Worm (Caenorhabditis elegans) whole organism, young adult: ENCODE data around the gene ddb-1.

ENCODE experiments used
- F57C9.4 ChIP-seq: sonication (generic microtip); optimal IDR thresholded peaks from 2 replicates; lab custom pipeline; 2017; ENCODE audit warnings: mild to moderate bottlenecking, missing genetic modification characterization, missing compliant biosample characterization
- K11D2.4 ChIP-seq: fragments of 200-800 bp; sonication (Bioruptor generic); IDR thresholded peaks from 2 replicates; pipeline ENCODE4 v1.3.6; 2022; ENCODE audit warnings: missing genetic modification reagents, missing genetic modification characterization, missing compliant biosample characterization
- Y67H2A.10 ChIP-seq: fragments of 200-800 bp; sonication (Bioruptor generic); conservative IDR thresholded peaks from 2 replicates; pipeline ENCODE4 v1.3.6; 2022; ENCODE audit warnings: missing genetic modification reagents, missing genetic modification characterization, missing compliant biosample characterization
- Y79H2A.3 ChIP-seq: fragments of 200-800 bp; sonication (Bioruptor generic); conservative IDR thresholded peaks from 2 replicates; pipeline ENCODE4 v1.3.6; 2022; ENCODE audit warnings: missing genetic modification reagents, missing genetic modification characterization, missing compliant biosample characterization
- akir-1 ChIP-seq: fragments of 200-800 bp; sonication (Bioruptor generic); optimal IDR thresholded peaks from 2 replicates; lab custom pipeline; 2018; ENCODE audit warnings: mild to moderate bottlenecking, missing genetic modification characterization, moderate library complexity, missing compliant biosample characterization
- ama-1 ChIP-seq, 3 experiments: fragments of 150-350 bp in 1 of 3; sonication (generic microtip) in 2 of 3; optimal IDR thresholded peaks; 2 replicates each; lab custom pipeline; 2014 to 2018; ENCODE audit warnings: missing biosample characterization in 2 of 3, missing genetic modification characterization in 2 of 3, missing genetic modification reagents in 2 of 3
- aptf-3 ChIP-seq: fragments of 200-800 bp; sonication (Bioruptor generic); IDR thresholded peaks from 2 replicates; pipeline ENCODE4 v1.3.6; 2022; ENCODE audit warnings: missing genetic modification characterization, missing compliant biosample characterization
- attf-6 ChIP-seq: fragments of 200-800 bp; sonication (Bioruptor generic); IDR thresholded peaks from 2 replicates; pipeline ENCODE4 v1.3.6; 2022; ENCODE audit warnings: missing genetic modification reagents, missing genetic modification characterization, missing compliant biosample characterization
- cebp-1 ChIP-seq, 2 experiments: fragments of 200-800 bp in 1 of 2; sonication (Bioruptor generic) in 1 of 2; sonication (generic microtip) in 1 of 2; IDR thresholded peaks in 1 of 2; optimal IDR thresholded peaks in 1 of 2; 2 replicates each; pipeline versions ENCODE4 v1.3.6 to Lab custom; 2017 to 2022; ENCODE audit warnings: missing compliant biosample characterization in 2 of 2, missing genetic modification characterization in 2 of 2, mild to moderate bottlenecking in 1 of 2, missing genetic modification reagents in 1 of 2, moderate library complexity in 1 of 2
- cebp-2 ChIP-seq: fragments of 200-800 bp; sonication (Bioruptor generic); IDR thresholded peaks from 2 replicates; pipeline ENCODE4 v1.3.6; 2022; ENCODE audit warnings: missing genetic modification characterization, missing compliant biosample characterization
- ceh-58 ChIP-seq: fragments of 200-800 bp; sonication (Bioruptor generic); IDR thresholded peaks from 2 replicates; pipeline ENCODE4 v1.3.6; 2022; ENCODE audit warnings: missing genetic modification characterization, missing compliant biosample characterization
- ceh-79 ChIP-seq: sonication (generic microtip); optimal IDR thresholded peaks from 2 replicates; lab custom pipeline; 2017; ENCODE audit warnings: mild to moderate bottlenecking, missing genetic modification characterization, missing compliant biosample characterization
- dpff-1 ChIP-seq: sonication (generic microtip); optimal IDR thresholded peaks from 2 replicates; lab custom pipeline; 2017; ENCODE audit warnings: mild to moderate bottlenecking, missing genetic modification characterization, missing compliant biosample characterization
- egl-18 ChIP-seq: fragments of 200-800 bp; sonication (Bioruptor generic); IDR thresholded peaks from 2 replicates; pipeline ENCODE4 v1.3.6; 2022; ENCODE audit warnings: missing genetic modification reagents, missing genetic modification characterization, missing compliant biosample characterization
- ets-4 ChIP-seq: fragments of 200-800 bp; sonication (Bioruptor generic); optimal IDR thresholded peaks from 2 replicates; lab custom pipeline; 2018; ENCODE audit warnings: mild to moderate bottlenecking, missing genetic modification characterization, missing compliant biosample characterization
- let-526 ChIP-seq: fragments of 200-800 bp; sonication (Bioruptor generic); IDR thresholded peaks from 2 replicates; pipeline ENCODE4 v1.3.6; 2022; ENCODE audit warnings: missing genetic modification reagents, missing genetic modification characterization, missing compliant biosample characterization
- lin-26 ChIP-seq: fragments of 200-800 bp; sonication (Bioruptor generic); IDR thresholded peaks from 2 replicates; pipeline ENCODE4 v1.3.6; 2022; ENCODE audit warnings: missing genetic modification reagents, missing genetic modification characterization, missing compliant biosample characterization
- lin-40 ChIP-seq: sonication (generic microtip); optimal IDR thresholded peaks from 2 replicates; lab custom pipeline; 2016; ENCODE audit warnings: missing genetic modification characterization, mild to moderate bottlenecking, missing compliant biosample characterization, missing genotype, missing genetic modification reagents
- lin-54 ChIP-seq: fragments of 200-800 bp; sonication (Bioruptor generic); optimal IDR thresholded peaks from 2 replicates; lab custom pipeline; 2018; ENCODE audit warnings: mild to moderate bottlenecking, missing genetic modification characterization, missing compliant biosample characterization
- lsl-1 ChIP-seq: fragments of 200-800 bp; sonication (Bioruptor generic); optimal IDR thresholded peaks from 2 replicates; lab custom pipeline; 2018; ENCODE audit warnings: mild to moderate bottlenecking, missing genetic modification characterization, moderate library complexity, missing compliant biosample characterization
- lsy-27 ChIP-seq: sonication (generic microtip); optimal IDR thresholded peaks from 2 replicates; lab custom pipeline; 2017; ENCODE audit warnings: missing genetic modification characterization, mild to moderate bottlenecking, missing compliant biosample characterization, antibody characterized with exemption, missing genotype, borderline replicate concordance; ENCODE audit not compliant: insufficient read depth
- madf-3 ChIP-seq: fragments of 200-800 bp; sonication (Bioruptor generic); IDR thresholded peaks from 2 replicates; pipeline ENCODE4 v1.3.6; 2022; ENCODE audit warnings: missing genetic modification reagents, missing genetic modification characterization, missing compliant biosample characterization
- madf-8 ChIP-seq: fragments of 200-800 bp; sonication (Bioruptor generic); conservative IDR thresholded peaks from 2 replicates; pipeline ENCODE4 v1.3.6; 2022; ENCODE audit warnings: missing genetic modification reagents, missing genetic modification characterization, missing compliant biosample characterization
- nfyb-1 ChIP-seq: fragments of 200-800 bp; sonication (Bioruptor generic); IDR thresholded peaks from 2 replicates; pipeline ENCODE4 v1.3.6; 2022; ENCODE audit warnings: missing genetic modification reagents, missing genetic modification characterization, missing compliant biosample characterization
- nhr-80 ChIP-seq: sonication (generic microtip); optimal IDR thresholded peaks from 2 replicates; lab custom pipeline; 2016; ENCODE audit warnings: missing genetic modification characterization, missing compliant biosample characterization
- pbrm-1 ChIP-seq: fragments of 200-800 bp; sonication (Bioruptor generic); IDR thresholded peaks from 2 replicates; pipeline ENCODE4 v1.3.6; 2022; ENCODE audit warnings: missing genetic modification reagents, missing genetic modification characterization, missing compliant biosample characterization
- snpc-1.1 ChIP-seq: sonication (generic microtip); optimal IDR thresholded peaks from 2 replicates; lab custom pipeline; 2017; ENCODE audit warnings: missing genetic modification characterization, mild to moderate bottlenecking, missing compliant biosample characterization, antibody characterized with exemption, moderate library complexity, missing genotype, missing genetic modification reagents; ENCODE audit not compliant: insufficient read depth
- tlf-1 ChIP-seq: fragments of 200-800 bp; sonication (Bioruptor generic); optimal IDR thresholded peaks from 2 replicates; lab custom pipeline; 2018; ENCODE audit warnings: mild to moderate bottlenecking, missing genetic modification characterization, missing compliant biosample characterization
- xnd-1 ChIP-seq: sonication (generic microtip); optimal IDR thresholded peaks from 2 replicates; lab custom pipeline; 2016; ENCODE audit warnings: missing genotype, missing genetic modification reagents, missing genetic modification characterization, missing compliant biosample characterization
- zfh-2 ChIP-seq: fragments of 200-800 bp; sonication (Bioruptor generic); conservative IDR thresholded peaks from 2 replicates; pipeline ENCODE4 v1.3.6; 2022; ENCODE audit warnings: missing genetic modification reagents, missing genetic modification characterization, missing compliant biosample characterization

Gene ddb-1

ce11 chrIV:12121076-12121475, at the start of gene ddb-1, which contains the start of gene M18.6 (continued):
- TF ChIP-seq cebp-1 (GFP tag; IDR thresholded peaks at IDR 0.05; lab: Robert Waterston, UW) (no peak), cebp-1 (tag; optimal IDR thresholded peaks at IDR 0.05; lab: Kevin White, UChicago) (no peak), ets-4 (GFP tag; lab: Kevin White, UChicago) (no peak), aptf-3 (GFP tag; lab: Robert Waterston, UW) (no peak), ama-1 (optimal IDR thresholded peaks at IDR 0.05; lab: Kevin White, UChicago) (no peak), ama-1 (GFP tag; optimal IDR thresholded peaks at IDR 0.05; lab: Kevin White, UChicago) (no peak), let-526 (GFP tag; lab: Robert Waterston, UW) (no peak), attf-6 (no peak), snpc-1.1 (peak; percentile 5), nfyb-1 (GFP tag; lab: Robert Waterston, UW) (no peak), Y67H2A.10 (GFP tag; lab: Robert Waterston, UW) (no peak), lin-26 (GFP tag; lab: Robert Waterston, UW) (no peak), xnd-1 (no peak), lin-54 (GFP tag; lab: Kevin White, UChicago) (peak; percentile 15), pbrm-1 (GFP tag; lab: Robert Waterston, UW) (no peak), lin-40 (tag; lab: Kevin White, UChicago) (no peak), F57C9.4 (no peak)
- TF ChIP-seq, all 124 proteins: peak for 16

ce11 chrIV:12170396-12170795, 49.4 kb upstream of the ddb-1 start:
- TF ChIP-seq madf-3, result 0 out of 2 replicates have a peak, but pooled peaks have one; percentile 24

- no peak for TF ChIP-seq K11D2.4 (GFP tag; lab: Robert Waterston, UW)
- TF ChIP-seq Y79H2A.3 (GFP tag; lab: Robert Waterston, UW), result no peak
- no peak for TF ChIP-seq madf-8 (GFP tag; lab: Robert Waterston, UW)
- no peak for TF ChIP-seq attf-6
- no peak for TF ChIP-seq dpff-1 (tag; lab: Kevin White, UChicago)
- TF ChIP-seq ceh-58 (GFP tag; lab: Robert Waterston, UW), result no peak
- TF ChIP-seq xnd-1, result no peak
- TF ChIP-seq lsy-27 (tag; lab: Kevin White, UChicago), result no peak
- no peak for TF ChIP-seq tlf-1 (GFP tag; lab: Kevin White, UChicago)
- TF ChIP-seq akir-1 (GFP tag; lab: Kevin White, UChicago), result no peak
- TF ChIP-seq ceh-79 (tag; lab: Kevin White, UChicago), result no peak
- TF ChIP-seq, all 124 proteins: peak for 0
These were observed 47.0 kb upstream of the ddb-1 start, which contains the start of gene F20B10.3 for ce11 chrIV:12167944-12168343. TSS of gene F20B10.3 (plus strand) at chrIV:12168244.

- no peak for TF ChIP-seq lsl-1 (GFP tag; lab: Kevin White, UChicago)
- TF ChIP-seq nhr-80, result peak; percentile 68
- TF ChIP-seq F57C9.4, result no peak
- TF ChIP-seq zfh-2, result no peak
These were observed 44.6 kb upstream of the ddb-1 start for ce11 chrIV:12165432-12166078.

ce11 chrIV:12162732-12163131, 41.8 kb upstream of the ddb-1 start:
- TF ChIP-seq egl-18 (no peak), F57C9.4 (no peak), cebp-2 (GFP tag; lab: Robert Waterston, UW) (0 out of 2 replicates have a peak, but pooled peaks have one; percentile 50)
- TF ChIP-seq, all 124 proteins: peak for 1
